Fruit fly (Drosophila melanogaster) whole organism, adult: Measurements from ENCODE around the gene Jhbp7.
A peak's percentile ranks its signal among the peaks of the same experiment; 100 is the strongest.

Experiments
- CG11617 ChIP-seq: fragments of 200-800 bp; sonication (Bioruptor generic); optimal IDR thresholded peaks from 2 replicates; lab custom pipeline; 2017; ENCODE audit warnings: mild to moderate bottlenecking, missing biosample characterization, missing genetic modification reagents, missing genetic modification characterization
- CG12768 ChIP-seq: fragments of 200-800 bp; sonication (Bioruptor generic); optimal IDR thresholded peaks from 2 replicates; lab custom pipeline; 2017; ENCODE audit warnings: missing biosample characterization, missing genetic modification characterization, mild to moderate bottlenecking, moderate library complexity, missing genetic modification reagents
- CG14711 ChIP-seq: fragments of 200-800 bp; sonication (Bioruptor generic); optimal IDR thresholded peaks from 2 replicates; lab custom pipeline; 2018; ENCODE audit warnings: missing biosample characterization, mild to moderate bottlenecking, missing genetic modification characterization, moderate library complexity
- CG1620 ChIP-seq: fragments of 200-800 bp; sonication (Bioruptor generic); optimal IDR thresholded peaks from 2 replicates; lab custom pipeline; 2016; ENCODE audit warnings: missing biosample characterization, missing genetic modification characterization
- CG33017 ChIP-seq: fragments of 200-800 bp; sonication (Bioruptor generic); optimal IDR thresholded peaks from 2 replicates; lab custom pipeline; 2018; ENCODE audit warnings: missing biosample characterization, mild to moderate bottlenecking, missing genetic modification characterization, moderate library complexity
- CG5204 ChIP-seq: fragments of 200-800 bp; sonication (Bioruptor generic); optimal IDR thresholded peaks from 2 replicates; lab custom pipeline; 2016; ENCODE audit warnings: missing biosample characterization, missing genetic modification characterization
- CG7045 ChIP-seq: fragments of 200-800 bp; sonication (Bioruptor generic); optimal IDR thresholded peaks from 2 replicates; lab custom pipeline; 2017; ENCODE audit warnings: missing biosample characterization, mild to moderate bottlenecking, missing genetic modification characterization
- CG7101 ChIP-seq: fragments of 200-800 bp; sonication (Bioruptor generic); optimal IDR thresholded peaks from 2 replicates; lab custom pipeline; 2018; ENCODE audit warnings: missing biosample characterization, mild to moderate bottlenecking, missing genetic modification characterization, moderate library complexity
- Clk ChIP-seq: fragments of 200-800 bp; sonication (Bioruptor generic); optimal IDR thresholded peaks from 2 replicates; lab custom pipeline; 2017; ENCODE audit warnings: missing biosample characterization, missing genetic modification characterization
- Crg-1 ChIP-seq: fragments of 200-800 bp; sonication (Bioruptor generic); optimal IDR thresholded peaks from 2 replicates; lab custom pipeline; 2016; ENCODE audit warnings: missing biosample characterization, missing genetic modification characterization
- Hr96 ChIP-seq: fragments of 200-800 bp; sonication (Bioruptor generic); optimal IDR thresholded peaks from 2 replicates; lab custom pipeline; 2016; ENCODE audit warnings: missing biosample characterization, missing genetic modification characterization
- Mnt ChIP-seq: fragments of 200-800 bp; sonication (Bioruptor generic); optimal IDR thresholded peaks from 2 replicates; lab custom pipeline; 2016; ENCODE audit warnings: missing biosample characterization, mild to moderate bottlenecking, missing genetic modification characterization
- bab1 ChIP-seq: fragments of 200-800 bp; sonication (Bioruptor generic); optimal IDR thresholded peaks from 3 replicates; lab custom pipeline; 2019; ENCODE audit warnings: missing biosample characterization, mild to moderate bottlenecking, missing genetic modification characterization, moderate library complexity
- cic ChIP-seq: fragments of 200-800 bp; sonication (Bioruptor generic); optimal IDR thresholded peaks from 2 replicates; lab custom pipeline; 2017; ENCODE audit warnings: missing biosample characterization, mild to moderate bottlenecking, missing genetic modification characterization, moderate library complexity
- cnc ChIP-seq, 2 experiments: fragments of >200 bp; optimal IDR thresholded peaks; 2 replicates each; lab custom pipeline; 2017
- kay ChIP-seq: fragments of 200-800 bp; sonication (Bioruptor generic); peaks from one replicate; lab custom pipeline; 2016; ENCODE audit warnings: missing biosample characterization, missing genetic modification characterization, borderline replicate concordance
- ovo ChIP-seq: fragments of 200-800 bp; sonication (Bioruptor generic); optimal IDR thresholded peaks from 2 replicates; lab custom pipeline; 2016; ENCODE audit warnings: missing biosample characterization, missing genetic modification characterization
- pad ChIP-seq: fragments of 200-800 bp; sonication (Bioruptor generic); optimal IDR thresholded peaks from 3 replicates; lab custom pipeline; 2017; ENCODE audit warnings: missing biosample characterization, missing genetic modification characterization, mild to moderate bottlenecking, moderate library complexity, missing genetic modification reagents
- tj ChIP-seq: fragments of 200-800 bp; sonication (Bioruptor generic); optimal IDR thresholded peaks from 3 replicates; lab custom pipeline; 2017; ENCODE audit warnings: missing biosample characterization, mild to moderate bottlenecking, missing genetic modification characterization, moderate library complexity
- toe ChIP-seq: fragments of 200-800 bp; sonication (Bioruptor generic); optimal IDR thresholded peaks from 2 replicates; lab custom pipeline; 2016; ENCODE audit warnings: missing biosample characterization, missing genetic modification characterization

Gene Jhbp7

dm6 chr3R:25275276-25275675 is 37.9 kb downstream of the Jhbp7 start:
- peak; percentile 20 for TF ChIP-seq ovo (GFP tag; lab: Kevin White, UChicago)
- no peak for TF ChIP-seq tj (GFP tag; lab: Kevin White, UChicago)
- TF ChIP-seq kay (GFP tag; lab: Kevin White, UChicago), result peak; percentile 94
- TF ChIP-seq CG11617 (GFP tag; lab: Kevin White, UChicago), result peak; percentile 62
- peak; percentile 65 for TF ChIP-seq CG7101 (tag; lab: Kevin White, UChicago)
- TF ChIP-seq cic, result peak; percentile 97
- peak; percentile 71 for TF ChIP-seq CG33017 (tag; lab: Kevin White, UChicago)
- TF ChIP-seq toe, result no peak
- peak; percentile 44 for TF ChIP-seq pad (GFP tag; lab: Kevin White, UChicago)
- TF ChIP-seq Clk, result no peak
- TF ChIP-seq CG1620 (GFP tag; lab: Kevin White, UChicago), result no peak
- peak; percentile 11 for TF ChIP-seq Crg-1 (GFP tag; lab: Kevin White, UChicago)
- TF ChIP-seq Hr96 (GFP tag; lab: Kevin White, UChicago), result no peak
- TF ChIP-seq cnc (optimal IDR thresholded peaks at IDR 0.05; lab: Kevin White, UChicago), result no peak
- TF ChIP-seq CG5204 (GFP tag; lab: Kevin White, UChicago), result peak; percentile 34
- TF ChIP-seq CG12768 (GFP tag; lab: Kevin White, UChicago), result peak; percentile 58
- TF ChIP-seq CG7045 (GFP tag; lab: Kevin White, UChicago), result peak; percentile 80
- TF ChIP-seq CG14711 (tag; lab: Kevin White, UChicago), result peak; percentile 22
- no peak for TF ChIP-seq bab1 (GFP tag; lab: Kevin White, UChicago)
- TF ChIP-seq Mnt (GFP tag; lab: Kevin White, UChicago), result peak; percentile 19

DNA sequence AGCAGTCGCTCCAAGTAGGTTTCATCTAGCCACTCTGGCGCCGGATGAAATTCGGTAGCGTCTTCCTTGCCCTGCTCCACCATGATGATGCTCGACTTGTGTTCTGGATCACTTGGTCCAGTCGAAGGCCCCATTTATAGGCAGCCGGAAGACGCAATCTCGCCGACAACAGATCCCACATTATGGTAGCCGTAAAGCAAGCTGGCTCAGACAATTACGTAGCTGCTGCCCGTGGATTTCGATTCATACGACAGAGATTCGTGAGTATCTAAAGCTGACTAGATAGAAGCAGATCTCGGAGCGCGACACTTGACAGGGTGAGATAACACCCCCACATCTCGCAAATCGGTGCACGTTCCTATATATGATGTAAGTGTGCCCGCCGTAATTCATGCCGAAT is 39.7 kb downstream of the Jhbp7 start, which contains the start of gene CG10513:
Gene CG10513, minus strand, starts transcription at position 101 of the 400 bp plus-strand sequence.
- TF ChIP-seq Clk (no peak), cnc (optimal IDR thresholded peaks at IDR 0.05; lab: Kevin White, UChicago) (no peak), toe (no peak), CG12768 (GFP tag; lab: Kevin White, UChicago) (no peak), CG11617 (GFP tag; lab: Kevin White, UChicago) (no peak)

DNA sequence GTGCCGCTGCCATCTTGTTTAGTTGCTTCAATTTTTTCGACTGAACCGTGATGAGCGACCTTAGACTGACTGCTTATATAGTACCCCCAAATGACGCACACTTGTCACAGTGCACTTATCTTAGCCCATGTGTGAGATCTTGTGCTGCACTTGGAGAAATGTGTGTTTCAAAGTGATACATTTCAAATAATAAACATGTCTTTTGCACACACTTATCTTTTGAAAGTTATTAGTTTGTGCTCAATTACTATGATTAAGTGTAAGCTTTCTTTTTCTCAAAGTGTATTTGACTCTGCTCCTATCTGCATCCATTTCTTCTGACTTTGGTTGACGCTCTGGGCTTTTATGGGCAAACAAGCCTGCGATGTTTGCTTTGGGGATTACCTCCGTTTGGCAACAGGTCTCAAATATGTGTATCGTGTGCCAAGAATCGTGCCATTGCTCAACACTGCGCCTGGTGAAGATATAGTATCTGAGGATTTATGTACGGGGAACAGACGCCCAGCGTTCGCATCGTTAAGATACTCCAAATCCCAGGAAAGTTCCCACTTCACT is 42.5 kb downstream of the Jhbp7 start, which contains the start of gene CG10514:
Gene CG10514, minus strand, starts transcription at position 51 of the 555 bp plus-strand sequence.
- peak; percentile 90 for TF ChIP-seq kay (GFP tag; lab: Kevin White, UChicago)
- TF ChIP-seq CG12768 (GFP tag; lab: Kevin White, UChicago), result peak; percentile 53
- TF ChIP-seq CG33017 (tag; lab: Kevin White, UChicago), result peak; percentile 45
- peak; percentile 57 for TF ChIP-seq CG7101 (tag; lab: Kevin White, UChicago)
- no peak for TF ChIP-seq toe
- peak; percentile 50 for TF ChIP-seq CG7045 (GFP tag; lab: Kevin White, UChicago)
- peak; percentile 23 for TF ChIP-seq ovo (GFP tag; lab: Kevin White, UChicago)
- TF ChIP-seq cic, result peak; percentile 65
- peak; percentile 33 for TF ChIP-seq Mnt (GFP tag; lab: Kevin White, UChicago)
- TF ChIP-seq pad (GFP tag; lab: Kevin White, UChicago), result no peak
- no peak for TF ChIP-seq CG14711 (tag; lab: Kevin White, UChicago)

dm6 chr3R:25281165-25281564 is 43.8 kb downstream of the Jhbp7 start, which contains the start of gene CG11892:
Gene CG11892 (plus strand): TSS chr3R:25281548.
- TF ChIP-seq Crg-1 (GFP tag; lab: Kevin White, UChicago) (peak; percentile 20), Hr96 (GFP tag; lab: Kevin White, UChicago) (no peak), CG7101 (tag; lab: Kevin White, UChicago) (peak; percentile 87), cnc (optimal IDR thresholded peaks at IDR 0.05; lab: Kevin White, UChicago) (no peak), toe (no peak), bab1 (GFP tag; lab: Kevin White, UChicago) (no peak), CG14711 (tag; lab: Kevin White, UChicago) (peak; percentile 64), Clk (peak; percentile 72), CG7045 (GFP tag; lab: Kevin White, UChicago) (peak; percentile 93), CG5204 (GFP tag; lab: Kevin White, UChicago) (peak; percentile 28), cic (peak; percentile 93), tj (GFP tag; lab: Kevin White, UChicago) (peak; percentile 39), CG12768 (GFP tag; lab: Kevin White, UChicago) (peak; percentile 89), ovo (GFP tag; lab: Kevin White, UChicago) (peak; percentile 30), kay (GFP tag; lab: Kevin White, UChicago) (peak; percentile 93), Mnt (GFP tag; lab: Kevin White, UChicago) (peak; percentile 67), pad (GFP tag; lab: Kevin White, UChicago) (peak; percentile 68), CG11617 (GFP tag; lab: Kevin White, UChicago) (peak; percentile 82), CG1620 (GFP tag; lab: Kevin White, UChicago) (no peak), CG33017 (tag; lab: Kevin White, UChicago) (peak; percentile 89)

- TF ChIP-seq Crg-1 (GFP tag; lab: Kevin White, UChicago) (no peak), CG12768 (GFP tag; lab: Kevin White, UChicago) (peak; percentile 3), pad (GFP tag; lab: Kevin White, UChicago) (no peak), CG14711 (tag; lab: Kevin White, UChicago) (peak; percentile 33), CG7045 (GFP tag; lab: Kevin White, UChicago) (no peak), toe (no peak), cic (peak; percentile 65), Clk (no peak), CG11617 (GFP tag; lab: Kevin White, UChicago) (no peak), CG33017 (tag; lab: Kevin White, UChicago) (no peak), CG7101 (tag; lab: Kevin White, UChicago) (peak; percentile 14)
Observed at dm6 chr3R:25283209-25283670, 45.8 kb downstream of the Jhbp7 start, which contains the start of gene CG31300. Gene CG31300 (plus strand): TSS chr3R:25283620.
